Fruit fly (Drosophila melanogaster): ENCODE results near the gene Atet.
A peak's percentile ranks its signal among the peaks of the same experiment; 100 is the strongest.

The Atet gene

dm6 chr2L:4382522-4382921, 48.8 kb downstream of the Atet start, which contains the start of gene CG17612:
Gene CG17612, minus strand, starts transcription at chr2L:4382735.
- no peak for TF ChIP-seq CG7045 (GFP tag; optimal IDR thresholded peaks at IDR 0.05)
- peak; percentile 98 for TF ChIP-seq CG14711 (tag; optimal IDR thresholded peaks at IDR 0.05)

DNA sequence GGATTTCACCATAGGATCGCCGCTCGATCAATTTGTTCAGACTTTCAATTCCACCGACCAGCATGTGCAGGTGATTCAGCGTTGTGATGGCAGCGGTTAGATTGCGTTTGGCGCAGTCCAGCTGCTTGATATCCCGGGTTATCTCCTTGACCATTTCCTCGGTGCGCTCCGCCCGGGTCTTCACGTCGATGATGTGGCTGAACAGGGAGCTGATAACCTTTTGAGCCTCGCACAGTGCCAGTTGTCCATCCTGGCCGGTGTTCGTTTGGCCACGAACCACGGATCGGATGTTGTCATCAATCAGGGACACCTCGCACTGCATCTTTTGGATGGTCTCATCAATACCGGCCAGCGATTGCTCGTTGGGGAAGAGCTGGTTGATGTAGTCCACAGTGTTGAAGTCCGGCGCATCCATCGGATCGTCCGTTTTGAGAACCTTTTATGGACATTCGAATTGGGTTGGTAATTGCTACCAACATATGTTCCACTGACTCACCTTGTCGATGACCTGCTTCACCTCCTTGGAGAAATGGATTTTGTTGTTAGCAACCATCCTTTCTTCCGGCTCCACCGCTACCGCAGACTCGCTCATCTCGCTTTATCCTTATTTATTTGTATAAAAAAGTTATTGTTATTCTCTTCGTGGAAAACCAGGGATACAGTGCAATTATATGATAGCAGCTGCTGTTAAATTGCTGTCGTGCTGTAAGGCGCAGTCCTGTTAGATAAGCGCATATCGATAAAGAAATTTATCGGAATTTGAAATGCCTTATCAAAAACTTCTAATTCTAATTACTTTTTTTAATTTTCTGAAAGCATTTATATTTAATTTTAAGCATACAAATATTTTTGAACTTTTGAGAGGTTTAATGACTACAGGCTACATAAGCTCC, 51.9 kb downstream of the Atet start, which contains the start of gene Vps53:
TSS of gene Vps53 (minus strand) at position 676 of the 893 bp plus-strand sequence.
- no peak for TF ChIP-seq tj (GFP tag; optimal IDR thresholded peaks at IDR 0.05)

DNA sequence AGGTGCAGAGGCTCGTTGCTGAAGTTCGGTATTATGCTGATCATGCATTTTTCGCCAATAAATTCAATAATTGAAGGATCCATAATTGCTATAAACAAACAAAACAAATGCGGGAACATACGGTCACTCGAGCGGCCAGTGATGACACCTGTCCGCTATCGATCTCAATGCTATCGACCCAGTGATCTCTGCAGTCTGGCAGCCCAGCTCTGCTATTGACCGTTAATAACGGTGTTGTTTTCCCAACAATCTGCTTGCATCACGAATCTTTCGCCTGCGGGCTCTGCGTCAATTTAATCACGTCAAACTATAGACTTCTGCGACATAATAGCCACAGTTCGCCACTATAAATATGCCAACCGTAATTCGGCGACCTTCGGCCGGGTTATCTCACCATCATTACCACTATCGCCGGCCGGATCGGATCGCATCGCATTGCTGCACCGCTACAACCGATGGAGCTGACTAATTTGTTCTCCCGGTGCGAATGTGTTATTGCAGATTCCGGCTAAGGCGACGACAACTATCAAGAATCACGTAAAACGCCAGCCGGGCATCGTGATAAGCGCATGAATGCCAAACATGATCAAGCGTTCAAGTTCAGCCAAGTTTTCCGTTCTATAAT, 53.3 kb downstream of the Atet start, which contains the start of gene Psf2:
TSS of gene Psf2 (minus strand) at position 431 of the 625 bp plus-strand sequence.
- TF ChIP-seq CG1620 (GFP tag; optimal IDR thresholded peaks at IDR 0.05) (no peak), cic (GFP tag; optimal IDR thresholded peaks at IDR 0.05) (peak; percentile 50), ovo (GFP tag; optimal IDR thresholded peaks at IDR 0.05) (peak; percentile 4), tj (GFP tag; optimal IDR thresholded peaks at IDR 0.05) (peak; percentile 20)

DNA sequence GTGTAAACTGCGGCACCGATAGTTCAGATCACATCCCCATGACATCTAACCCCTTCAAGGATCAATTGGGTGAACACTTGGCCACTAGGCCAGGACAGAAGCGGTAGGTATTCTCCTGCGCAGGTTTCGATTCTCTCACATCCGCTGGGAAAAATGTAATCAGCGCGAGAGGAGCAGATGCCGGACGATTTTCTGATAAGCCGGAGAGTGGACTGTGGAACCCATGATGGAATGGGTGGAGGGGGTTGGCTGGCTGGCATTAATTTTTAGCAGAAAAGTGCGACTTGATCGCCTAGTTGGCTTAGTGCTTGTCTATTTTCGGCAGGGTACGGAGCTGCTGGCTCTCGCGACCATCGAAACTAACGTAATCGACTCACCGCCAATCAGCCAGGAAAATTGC, 54.3 kb downstream of the Atet start, which contains the start of gene Tps1:
TSS of gene Tps1 (plus strand) at position 301 of the 400 bp plus-strand sequence.
- no peak for TF ChIP-seq pad (GFP tag; optimal IDR thresholded peaks at IDR 0.05)
- no peak for TF ChIP-seq CG7101 (tag; optimal IDR thresholded peaks at IDR 0.05)
- no peak for TF ChIP-seq Crg-1 (GFP tag; optimal IDR thresholded peaks at IDR 0.05)
- no peak for TF ChIP-seq Mnt (GFP tag; optimal IDR thresholded peaks at IDR 0.05)

DNA sequence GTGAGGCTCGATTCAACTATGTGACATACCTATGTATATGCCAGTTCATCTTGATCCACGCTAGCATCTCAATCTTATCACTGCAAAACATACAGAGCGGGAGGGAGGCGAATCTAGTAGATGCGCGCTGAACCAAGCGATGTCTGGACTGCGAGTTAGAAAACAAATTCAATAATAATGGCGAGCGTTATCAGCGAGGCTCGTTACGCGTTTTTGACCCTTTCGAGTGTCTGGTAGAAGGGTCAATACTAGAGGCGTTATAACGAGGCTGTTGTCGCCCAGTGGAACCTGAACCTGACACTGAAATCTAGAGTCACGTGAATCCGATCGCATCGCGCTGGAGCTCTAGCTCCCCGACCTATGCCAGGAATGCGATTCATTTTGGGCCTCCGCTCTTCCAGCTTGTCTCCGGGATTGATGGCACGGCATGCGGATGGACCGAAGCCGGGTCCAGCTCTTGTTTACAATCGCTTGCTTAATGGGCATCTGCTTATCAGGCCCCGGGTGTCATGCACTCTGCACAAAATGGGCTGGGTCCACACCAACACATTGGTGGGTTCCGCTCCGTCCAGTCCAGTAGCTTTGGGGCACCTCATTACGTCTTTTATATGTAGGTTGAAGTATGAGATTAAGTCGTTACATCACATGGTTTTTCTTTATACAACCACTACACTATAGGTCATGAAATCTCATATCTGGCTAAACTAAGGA, 55.8 kb downstream of the Atet start:
- no peak for TF ChIP-seq Clk (GFP tag; optimal IDR thresholded peaks at IDR 0.05)
- peak; percentile 43 for TF ChIP-seq cic (GFP tag; optimal IDR thresholded peaks at IDR 0.05)
- no peak for TF ChIP-seq CG7101 (tag; optimal IDR thresholded peaks at IDR 0.05)

- peak; percentile 68 for TF ChIP-seq Hr96 (GFP tag; optimal IDR thresholded peaks at IDR 0.05)
- peak; percentile 72 for TF ChIP-seq toe (GFP tag; optimal IDR thresholded peaks at IDR 0.05)
- TF ChIP-seq cic (GFP tag; optimal IDR thresholded peaks at IDR 0.05), result no peak
- no peak for TF ChIP-seq ovo (GFP tag; optimal IDR thresholded peaks at IDR 0.05)
- TF ChIP-seq cnc (optimal IDR thresholded peaks at IDR 0.05), result no peak
- TF ChIP-seq CG5204 (GFP tag; optimal IDR thresholded peaks at IDR 0.05), result peak; percentile 62
- TF ChIP-seq CG33017 (tag; optimal IDR thresholded peaks at IDR 0.05), result no peak
- TF ChIP-seq bab1 (GFP tag; optimal IDR thresholded peaks at IDR 0.05), result peak; percentile 5
- peak; percentile 43 for TF ChIP-seq CG11617 (GFP tag; optimal IDR thresholded peaks at IDR 0.05)
- peak; percentile 7 for TF ChIP-seq CG1620 (GFP tag; optimal IDR thresholded peaks at IDR 0.05)
- no peak for TF ChIP-seq CG12768 (GFP tag; optimal IDR thresholded peaks at IDR 0.05)
- TF ChIP-seq CG14711 (tag; optimal IDR thresholded peaks at IDR 0.05), result peak; percentile 33
- TF ChIP-seq tj (GFP tag; optimal IDR thresholded peaks at IDR 0.05), result peak; percentile 53
Observed at dm6 chr2L:4393842-4394421, 60.2 kb downstream of the Atet start, which contains the start of gene CG3652. Gene CG3652, minus strand, starts transcription at chr2L:4393876.
